Fruit fly (Drosophila melanogaster): Measurements from ENCODE around the gene CG12984.

- TF ChIP-seq BtbVII (GFP tag; optimal IDR thresholded peaks at IDR 0.05) = no peak
- TF ChIP-seq CG6854 (GFP tag; optimal IDR thresholded peaks at IDR 0.05) = no peak
These were observed 41.9 kb upstream of the CG12984 start, which contains the start of gene fng for dm6 chr3L:20949371-20950135.
